Worm (Caenorhabditis elegans): ENCODE data around the gene C33H5.2.

DNA sequence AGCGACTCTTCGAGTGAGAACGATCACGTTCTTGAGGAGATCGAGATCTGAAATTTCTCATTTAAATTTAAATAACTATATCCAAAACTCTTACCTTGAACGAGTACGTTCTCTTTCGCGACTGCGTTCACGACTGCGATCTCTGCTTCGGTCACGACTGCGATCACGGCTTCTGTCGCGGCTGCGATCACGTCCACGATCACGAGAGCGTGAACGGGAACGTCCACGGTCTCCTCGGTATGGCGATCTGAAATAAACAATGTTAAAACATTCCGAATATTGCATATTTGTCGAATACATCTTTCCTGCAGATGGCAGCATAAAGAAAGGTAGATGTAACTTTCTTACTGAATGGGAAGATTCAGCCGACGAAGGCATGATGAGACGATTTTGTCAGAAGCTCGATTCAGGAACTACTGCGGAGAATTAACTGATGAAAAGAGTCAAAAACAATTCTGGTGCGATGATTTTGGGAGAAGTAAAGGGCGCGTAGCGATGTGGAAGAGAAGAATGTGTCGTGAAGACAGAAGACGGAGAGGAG lies 14.6 kb upstream of the C33H5.2 start:
- TF ChIP-seq nhr-10 (tag; optimal IDR thresholded peaks at IDR 0.05) (no peak), skn-1 (tag; optimal IDR thresholded peaks at IDR 0.05) (no peak), egl-27 (tag; optimal IDR thresholded peaks at IDR 0.05) (no peak), nhr-25 (tag; optimal IDR thresholded peaks at IDR 0.05) (no peak), ama-1 (optimal IDR thresholded peaks at IDR 0.05) (no peak), mab-5 (tag; optimal IDR thresholded peaks at IDR 0.05) (no peak), ztf-11 (tag; optimal IDR thresholded peaks at IDR 0.05) (no peak), crh-2 (tag; optimal IDR thresholded peaks at IDR 0.05) (no peak), sem-4 (tag; optimal IDR thresholded peaks at IDR 0.05) (no peak), unc-55 (GFP tag; optimal IDR thresholded peaks at IDR 0.05) (no peak), unc-62 (GFP tag; optimal IDR thresholded peaks at IDR 0.05) (no peak), fos-1 (tag; optimal IDR thresholded peaks at IDR 0.05) (no peak), nhr-237 (tag; optimal IDR thresholded peaks at IDR 0.05) (no peak)

Data from whole organism, L2 larva.